Fruit fly (Drosophila melanogaster): ENCODE data around the gene SdicA.

DNA sequence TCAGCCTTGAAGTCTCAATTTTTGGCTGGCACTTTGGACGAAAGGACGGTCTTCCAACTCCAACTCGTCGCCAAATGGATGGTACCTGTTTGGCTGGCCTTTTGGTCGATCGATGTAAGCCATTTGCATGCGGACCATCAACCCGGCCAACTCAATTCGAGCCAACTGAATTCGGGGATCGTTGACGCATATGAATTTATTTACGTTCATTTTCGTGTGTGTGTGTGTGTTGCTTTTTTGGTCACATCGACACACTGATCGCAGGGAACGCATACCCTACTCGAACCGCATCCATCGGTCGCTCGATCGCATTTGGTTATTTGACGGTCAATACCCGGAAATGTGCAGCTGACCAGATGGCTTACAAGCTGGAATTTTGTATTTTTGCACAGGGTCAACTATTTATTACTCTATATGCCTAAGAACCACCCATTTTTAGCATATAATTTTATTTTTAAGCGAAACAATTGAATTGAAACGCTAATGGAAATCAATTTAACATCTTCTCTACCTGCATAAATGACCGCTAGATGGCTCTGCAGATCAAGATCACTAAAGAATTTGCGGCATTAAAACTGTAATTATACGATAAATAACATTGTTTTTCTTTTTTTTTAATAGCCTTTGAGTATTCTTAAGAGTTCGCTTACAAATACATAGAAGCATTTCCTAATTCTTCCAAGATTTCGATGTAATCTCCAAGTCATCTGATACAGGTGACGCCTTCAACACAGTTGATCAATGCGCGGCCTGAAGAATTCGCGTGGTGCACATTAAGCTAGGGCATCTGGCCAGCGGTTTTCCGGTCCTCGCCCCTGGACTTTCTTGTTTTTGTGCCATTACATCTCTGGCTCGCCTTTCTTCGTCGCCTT is 37.2 kb upstream of the SdicA start:
- TF ChIP-seq ems (GFP tag; optimal IDR thresholded peaks at IDR 0.05) (no peak), CG8290 (GFP tag; optimal IDR thresholded peaks at IDR 0.05) (no peak), CG8290 (tag; optimal IDR thresholded peaks at IDR 0.05) (no peak)

Data from whole organism, embryonic.